Worm (Caenorhabditis elegans): Measurements from ENCODE around the gene haly-1.

DNA sequence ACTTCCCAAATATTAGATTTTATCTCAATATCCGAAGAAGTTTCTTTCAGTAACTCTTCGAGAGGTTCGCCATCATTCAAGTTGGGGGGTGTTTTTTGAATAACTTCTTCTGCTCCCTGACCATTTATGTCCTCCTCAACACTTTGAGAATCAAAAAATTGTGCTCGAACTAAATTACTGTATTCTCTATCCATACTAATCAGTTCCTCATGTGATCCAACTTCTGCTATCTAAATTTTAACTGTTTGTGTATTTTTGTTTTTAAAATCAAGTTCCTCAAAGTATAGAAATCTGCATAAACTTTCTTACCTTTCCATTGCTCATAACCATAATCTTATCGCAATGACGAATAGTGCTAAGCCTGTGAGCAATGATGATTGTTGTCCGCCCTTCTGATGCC lies 34.7 kb downstream of the haly-1 start:
- TF ChIP-seq flt-1 (GFP tag; IDR thresholded peaks at IDR 0.05), result no peak
- TF ChIP-seq ref-1 (GFP tag; conservative IDR thresholded peaks at IDR 0.05), result no peak
